Worm (Caenorhabditis elegans) whole organism, L4 larva: ENCODE measurements around the gene Y75B12A.2.
"Not testable (repeated sequence)": the region's sequence is repeated elsewhere in the genome, so short reads cannot be mapped to it uniquely, and the experiment has no call there.

Experiments used
- dve-1 ChIP-seq: sonication (generic microtip); optimal IDR thresholded peaks from 2 replicates; lab custom pipeline; 2017; ENCODE audit warnings: antibody characterized with exemption, mild to moderate bottlenecking, missing genetic modification characterization, missing compliant biosample characterization; ENCODE audit not compliant: insufficient read depth
- lir-3 ChIP-seq: sonication (generic microtip); optimal IDR thresholded peaks from 2 replicates; lab custom pipeline; 2016; ENCODE audit warnings: mild to moderate bottlenecking, missing genetic modification characterization, missing compliant biosample characterization

ce11 chrV:15125162-15125561 is 15.8 kb downstream of the Y75B12A.2 start, which contains the start of gene ugt-30:
- TF ChIP-seq lir-3, dve-1 (tag; lab: Kevin White, UChicago): not testable (repeated sequence)
